Fruit fly (Drosophila melanogaster) whole organism, embryonic: Measurements from ENCODE around the gene CG32074.

Experiments
- Asciz ChIP-seq: fragments of 200-800 bp; sonication (Bioruptor generic); optimal IDR thresholded peaks from 2 replicates; lab custom pipeline; 2017; ENCODE audit warnings: missing biosample characterization, mild to moderate bottlenecking, missing genetic modification characterization, missing genetic modification reagents
- CG10147 ChIP-seq: fragments of 200-800 bp; sonication (Bioruptor generic); optimal IDR thresholded peaks from 2 replicates; lab custom pipeline; 2019; ENCODE audit warnings: missing biosample characterization, mild to moderate bottlenecking, missing genetic modification characterization, moderate library complexity
- CG11085 ChIP-seq: fragments of 200-800 bp; sonication (Bioruptor generic); IDR thresholded peaks from 2 replicates; pipeline ENCODE4 v1.3.6; 2022; ENCODE audit warnings: missing biosample characterization, missing genetic modification characterization
- CG11093 ChIP-seq: fragments of 200-800 bp; sonication (Bioruptor generic); IDR thresholded peaks from 3 replicates; pipeline ENCODE4 v1.3.6; 2022; ENCODE audit warnings: missing biosample characterization, missing genetic modification characterization
- CG1233 ChIP-seq: fragments of 200-800 bp; sonication (Bioruptor generic); optimal IDR thresholded peaks from 4 replicates; lab custom pipeline; 2018; ENCODE audit warnings: missing biosample characterization, mild to moderate bottlenecking, missing genetic modification characterization
- CG14965 ChIP-seq: fragments of 200-800 bp; sonication (Bioruptor generic); optimal IDR thresholded peaks from 2 replicates; lab custom pipeline; 2016; ENCODE audit warnings: missing biosample characterization, missing genetic modification characterization, borderline replicate concordance
- CG15073 ChIP-seq: fragments of 200-800 bp; sonication (Bioruptor generic); optimal IDR thresholded peaks from 2 replicates; lab custom pipeline; 2016; ENCODE audit warnings: missing biosample characterization, missing genetic modification characterization
- CG16815 ChIP-seq: fragments of 200-800 bp; sonication (Bioruptor generic); optimal IDR thresholded peaks from 3 replicates; lab custom pipeline; 2017; ENCODE audit warnings: missing biosample characterization, mild to moderate bottlenecking, missing genetic modification characterization
- CG30020 ChIP-seq: fragments of 200-800 bp; optimal IDR thresholded peaks from 2 replicates; lab custom pipeline; 2019; ENCODE audit warnings: missing biosample characterization, mild to moderate bottlenecking, missing genetic modification characterization, moderate library complexity
- CG3407 ChIP-seq: fragments of 200-800 bp; sonication (Bioruptor generic); optimal IDR thresholded peaks from 2 replicates; lab custom pipeline; 2018; ENCODE audit warnings: missing biosample characterization, mild to moderate bottlenecking, missing genetic modification characterization
- CG3995 ChIP-seq: fragments of 200-800 bp; sonication (Bioruptor generic); optimal IDR thresholded peaks from 3 replicates; lab custom pipeline; 2016; ENCODE audit warnings: missing biosample characterization, missing genetic modification characterization
- CG4328 ChIP-seq: fragments of 200-800 bp; sonication (Bioruptor generic); optimal IDR thresholded peaks from 3 replicates; lab custom pipeline; 2017; ENCODE audit warnings: missing biosample characterization, missing genetic modification reagents, missing genetic modification characterization
- CG6175 ChIP-seq: fragments of 200-800 bp; sonication (Bioruptor generic); IDR thresholded peaks from 3 replicates; pipeline ENCODE4 v1.3.6; 2022; ENCODE audit warnings: missing biosample characterization, missing genetic modification characterization
- CG6254 ChIP-seq: fragments of 200-800 bp; sonication (Bioruptor generic); optimal IDR thresholded peaks from 3 replicates; lab custom pipeline; 2017; ENCODE audit warnings: mild to moderate bottlenecking, missing biosample characterization, missing genetic modification reagents, missing genetic modification characterization
- CG7745 ChIP-seq: fragments of 200-800 bp; sonication (Bioruptor generic); optimal IDR thresholded peaks from 2 replicates; lab custom pipeline; 2018; ENCODE audit warnings: missing biosample characterization, mild to moderate bottlenecking, missing genetic modification characterization, moderate library complexity
- CG8089 ChIP-seq: fragments of 200-800 bp; sonication (Bioruptor generic); optimal IDR thresholded peaks from 3 replicates; lab custom pipeline; 2016; ENCODE audit warnings: missing biosample characterization, missing genetic modification characterization
- CG9215 ChIP-seq: fragments of 200-800 bp; sonication (Bioruptor generic); IDR thresholded peaks from 2 replicates; pipeline ENCODE4 v1.3.6; 2022; ENCODE audit warnings: missing biosample characterization, missing genetic modification characterization
- CG9932 ChIP-seq: fragments of 200-800 bp; sonication (Bioruptor generic); IDR thresholded peaks from 2 replicates; pipeline ENCODE4 v1.3.6; 2022; ENCODE audit warnings: missing biosample characterization, missing genetic modification characterization
- CoRest ChIP-seq: fragments of 200-800 bp; sonication (Bioruptor generic); optimal IDR thresholded peaks from 3 replicates; lab custom pipeline; 2018; ENCODE audit warnings: missing biosample characterization, mild to moderate bottlenecking, missing genetic modification characterization, moderate library complexity
- Dp ChIP-seq: fragments of 200-800 bp; sonication (Bioruptor generic); optimal IDR thresholded peaks from 2 replicates; lab custom pipeline; 2018; ENCODE audit warnings: missing biosample characterization, mild to moderate bottlenecking, missing genetic modification characterization, moderate library complexity
- E2f2 ChIP-seq: fragments of 200-800 bp; sonication (Bioruptor generic); IDR thresholded peaks from 2 replicates; pipeline ENCODE4 v1.3.6; 2022; ENCODE audit warnings: missing biosample characterization, missing genetic modification characterization
- Hmr ChIP-seq: fragments of 200-800 bp; sonication (Bioruptor generic); optimal IDR thresholded peaks from 3 replicates; lab custom pipeline; 2017; ENCODE audit warnings: mild to moderate bottlenecking, missing biosample characterization, missing genetic modification reagents, missing genetic modification characterization
- Kr ChIP-seq: fragments of 200-800 bp; sonication (Bioruptor generic); optimal IDR thresholded peaks from 2 replicates; lab custom pipeline; 2017; ENCODE audit warnings: missing biosample characterization, mild to moderate bottlenecking, missing genetic modification characterization
- MBD-R2 ChIP-seq: fragments of 200-800 bp; sonication (Bioruptor generic); IDR thresholded peaks from 2 replicates; pipeline ENCODE4 v1.3.6; 2022; ENCODE audit warnings: missing biosample characterization, missing genetic modification characterization
- Neu2 ChIP-seq: fragments of 200-800 bp; sonication (Bioruptor generic); optimal IDR thresholded peaks from 3 replicates; lab custom pipeline; 2016; ENCODE audit warnings: missing biosample characterization, missing genetic modification characterization, borderline replicate concordance
- Poxn ChIP-seq: fragments of 200-800 bp; sonication (Bioruptor generic); IDR thresholded peaks from 2 replicates; pipeline ENCODE4 v1.3.6; 2022; ENCODE audit warnings: missing biosample characterization, missing genetic modification characterization
- Stat92E ChIP-seq, 3 experiments: fragments of >200 bp in 2 of 3; fragments of 200-800 bp in 1 of 3; sonication (Bioruptor generic) in 1 of 3; optimal IDR thresholded peaks; 2 replicates each; lab custom pipeline; 2017 to 2019; ENCODE audit warnings: missing biosample characterization in 3 of 3, missing genetic modification characterization in 3 of 3, mild to moderate bottlenecking in 1 of 3, moderate library complexity in 1 of 3
- al ChIP-seq: fragments of 200-800 bp; sonication (Bioruptor generic); IDR thresholded peaks from 2 replicates; pipeline ENCODE4 v1.3.6; 2022; ENCODE audit warnings: missing biosample characterization, missing genetic modification characterization
- ara ChIP-seq: fragments of 200-800 bp; sonication (Bioruptor generic); IDR thresholded peaks from 2 replicates; pipeline ENCODE4 v1.3.6; 2022; ENCODE audit warnings: missing biosample characterization, missing genetic modification characterization
- btn ChIP-seq: fragments of 200-800 bp; sonication (Bioruptor generic); optimal IDR thresholded peaks from 2 replicates; lab custom pipeline; 2016; ENCODE audit warnings: missing biosample characterization, missing genetic modification characterization
- chif ChIP-seq, 2 experiments: fragments of 200-800 bp; sonication (Bioruptor generic); optimal IDR thresholded peaks; 3 replicates each; lab custom pipeline; 2016; ENCODE audit warnings: missing biosample characterization in 2 of 2, missing genetic modification characterization in 2 of 2
- crc ChIP-seq: fragments of 200-800 bp; sonication (Bioruptor generic); optimal IDR thresholded peaks from 2 replicates; lab custom pipeline; 2016; ENCODE audit warnings: missing biosample characterization, missing genetic modification characterization
- crp ChIP-seq, 2 experiments: fragments of 200-800 bp; sonication (Bioruptor generic); optimal IDR thresholded peaks; 2 replicates in 1 of 2; 3 replicates in 1 of 2; lab custom pipeline; 2017; ENCODE audit warnings: missing biosample characterization in 2 of 2, missing genetic modification characterization in 2 of 2, mild to moderate bottlenecking in 1 of 2, moderate library complexity in 1 of 2
- emc ChIP-seq: fragments of 200-800 bp; sonication (Bioruptor generic); optimal IDR thresholded peaks from 2 replicates; lab custom pipeline; 2016; ENCODE audit warnings: missing biosample characterization, missing genetic modification characterization
- ind ChIP-seq: fragments of 200-800 bp; sonication (Bioruptor generic); optimal IDR thresholded peaks from 3 replicates; lab custom pipeline; 2016; ENCODE audit warnings: missing biosample characterization, missing genetic modification characterization
- kay ChIP-seq: fragments of 200-800 bp; sonication (Bioruptor generic); optimal IDR thresholded peaks from 2 replicates; lab custom pipeline; 2016; ENCODE audit warnings: missing biosample characterization, missing genetic modification characterization
- ken ChIP-seq: fragments of 200-800 bp; sonication (Bioruptor generic); IDR thresholded peaks from 3 replicates; pipeline ENCODE4 v1.3.6; 2022; ENCODE audit warnings: missing biosample characterization, missing genetic modification characterization
- lab ChIP-seq: fragments of 200-800 bp; sonication (Bioruptor generic); optimal IDR thresholded peaks from 3 replicates; lab custom pipeline; 2017; ENCODE audit warnings: missing biosample characterization, missing genetic modification characterization, mild to moderate bottlenecking, moderate library complexity, missing genetic modification reagents
- lov ChIP-seq, 2 experiments: fragments of 200-800 bp in 1 of 2; fragments of >200 bp in 1 of 2; sonication (Bioruptor generic) in 1 of 2; IDR thresholded peaks in 1 of 2; optimal IDR thresholded peaks in 1 of 2; 2 replicates in 1 of 2; 3 replicates in 1 of 2; pipeline versions ENCODE4 v1.3.6 to Lab custom; 2017 to 2022; ENCODE audit warnings: missing biosample characterization in 1 of 2, missing genetic modification characterization in 1 of 2
- nerfin-2 ChIP-seq: fragments of 200-800 bp; sonication (Bioruptor generic); IDR thresholded peaks from 2 replicates; pipeline ENCODE4 v1.3.6; 2022; ENCODE audit warnings: missing biosample characterization, missing genetic modification characterization; ENCODE audit not compliant: partially characterized antibody
- otp ChIP-seq: fragments of 200-800 bp; sonication (Bioruptor generic); IDR thresholded peaks from 3 replicates; pipeline ENCODE4, ENCODE4 v1.3.6; 2022; ENCODE audit warnings: missing biosample characterization, missing genetic modification characterization
- pfk ChIP-seq: fragments of 200-800 bp; sonication (Bioruptor generic); optimal IDR thresholded peaks from 2 replicates; lab custom pipeline; 2018; ENCODE audit warnings: missing biosample characterization, mild to moderate bottlenecking, missing genetic modification characterization, moderate library complexity
- salm ChIP-seq: fragments of 200-800 bp; sonication (Bioruptor generic); optimal IDR thresholded peaks from 2 replicates; lab custom pipeline; 2018; ENCODE audit warnings: missing biosample characterization, mild to moderate bottlenecking, missing genetic modification characterization
- seq ChIP-seq: fragments of 200-800 bp; sonication (Bioruptor generic); IDR thresholded peaks from 2 replicates; pipeline ENCODE4 v1.3.6; 2022; ENCODE audit warnings: missing biosample characterization, missing genetic modification characterization
- shn ChIP-seq: fragments of 200-800 bp; sonication (Bioruptor generic); optimal IDR thresholded peaks from 3 replicates; lab custom pipeline; 2016; ENCODE audit warnings: missing biosample characterization, missing genetic modification characterization
- slou ChIP-seq: fragments of 200-800 bp; sonication (Bioruptor generic); optimal IDR thresholded peaks from 3 replicates; lab custom pipeline; 2016; ENCODE audit warnings: missing biosample characterization, missing genetic modification characterization
- sna ChIP-seq: fragments of 200-800 bp; sonication (Bioruptor generic); IDR thresholded peaks from 2 replicates; pipeline ENCODE4 v1.3.6; 2022; ENCODE audit warnings: missing biosample characterization, missing genetic modification characterization; ENCODE audit not compliant: partially characterized antibody
- tgo ChIP-seq: fragments of 200-800 bp; sonication (Bioruptor generic); IDR thresholded peaks from 3 replicates; pipeline ENCODE4 v1.3.6; 2022; ENCODE audit warnings: missing biosample characterization, missing genetic modification characterization
- unc-4 ChIP-seq: fragments of 200-800 bp; sonication (Bioruptor generic); IDR thresholded peaks from 2 replicates; pipeline ENCODE4 v1.3.6; 2022; ENCODE audit warnings: missing biosample characterization, missing genetic modification characterization; ENCODE audit not compliant: partially characterized antibody
- zen ChIP-seq: fragments of 200-800 bp; sonication (Bioruptor generic); optimal IDR thresholded peaks from 3 replicates; lab custom pipeline; 2018; ENCODE audit warnings: missing biosample characterization, mild to moderate bottlenecking, missing genetic modification characterization, moderate library complexity

CG32074 gene

dm6 chr3L:11120419-11120958 is 11.6 kb downstream of the CG32074 start, which contains the start of the genes FoxK and mRpL2 (continued):
- TF ChIP-seq chif (GFP tag; optimal IDR thresholded peaks at IDR 0.05; lab: Kevin White, UChicago) (no peak), CG6175 (GFP tag; lab: Robert Waterston, UW) (no peak), crc (no peak), ara (GFP tag; lab: Robert Waterston, UW) (no peak), CG9215 (no peak), CG15073 (no peak), Poxn (GFP tag; lab: Robert Waterston, UW) (no peak), shn (GFP tag; lab: Kevin White, UChicago) (no peak), CG30020 (peak; percentile 29), CG16815 (GFP tag; lab: Kevin White, UChicago) (no peak), nerfin-2 (GFP tag; lab: Robert Waterston, UW) (no peak), slou (GFP tag; lab: Kevin White, UChicago) (no peak), CG4328 (GFP tag; lab: Kevin White, UChicago) (no peak), unc-4 (GFP tag; lab: Robert Waterston, UW) (0 out of 2 replicates have a peak, but pooled peaks have one; percentile 38), CG9932 (GFP tag; lab: Robert Waterston, UW) (no peak), CG8089 (GFP tag; lab: Kevin White, UChicago) (no peak), CG11093 (GFP tag; lab: Robert Waterston, UW) (no peak), lov (optimal IDR thresholded peaks at IDR 0.05; lab: Kevin White, UChicago) (peak; percentile 16), lov (GFP tag; IDR thresholded peaks at IDR 0.05; lab: Robert Waterston, UW) (no peak), Kr (no peak), sna (no peak), kay (GFP tag; lab: Kevin White, UChicago) (no peak), Dp (peak; percentile 51), Neu2 (GFP tag; lab: Kevin White, UChicago) (no peak), CG1233 (GFP tag; lab: Kevin White, UChicago) (no peak), CoRest (no peak), CG3995 (GFP tag; lab: Kevin White, UChicago) (no peak), crp (GFP tag; optimal IDR thresholded peaks at IDR 0.05; lab: Kevin White, UChicago) (peak; percentile 70 to 97), CG7745 (tag; lab: Kevin White, UChicago) (no peak), CG11085 (GFP tag; lab: Robert Waterston, UW) (no peak), CG3407 (GFP tag; lab: Kevin White, UChicago) (no peak), MBD-R2 (peak; percentile 89), CG14965 (GFP tag; lab: Kevin White, UChicago) (no peak), Stat92E (GFP tag; optimal IDR thresholded peaks at IDR 0.05; lab: Kevin White, UChicago) (no peak), tgo (no peak), btn (GFP tag; lab: Kevin White, UChicago) (no peak), al (GFP tag; lab: Robert Waterston, UW) (no peak), E2f2 (GFP tag; lab: Robert Waterston, UW) (peak; percentile 58), emc (GFP tag; lab: Kevin White, UChicago) (no peak), Asciz (GFP tag; lab: Kevin White, UChicago) (no peak), ken (GFP tag; lab: Robert Waterston, UW) (no peak), otp (GFP tag; lab: Robert Waterston, UW) (no peak), Hmr (GFP tag; lab: Kevin White, UChicago) (peak; percentile 4), ind (no peak), zen (tag; lab: Kevin White, UChicago) (no peak), CG10147 (GFP tag; lab: Kevin White, UChicago) (no peak), CG6254 (GFP tag; lab: Kevin White, UChicago) (no peak), seq (no peak), pfk (GFP tag; lab: Kevin White, UChicago) (no peak), lab (no peak), salm (tag; lab: Kevin White, UChicago) (no peak)
